Fruit fly (Drosophila melanogaster) whole organism, embryonic: ENCODE results near the gene CG7409.

Experiments
- Ada2b ChIP-seq: fragments of 200-800 bp; sonication (Bioruptor generic); IDR thresholded peaks from 2 replicates; pipeline ENCODE4 v1.3.6; 2022; ENCODE audit warnings: missing biosample characterization, missing genetic modification characterization
- Adf1 ChIP-seq: fragments of 200-800 bp; sonication (Bioruptor generic); IDR thresholded peaks from 2 replicates; pipeline ENCODE4 v1.3.6; 2022; ENCODE audit warnings: missing biosample characterization, missing genetic modification characterization
- Atf6 ChIP-seq: fragments of 200-800 bp; sonication (Bioruptor generic); IDR thresholded peaks from 2 replicates; pipeline ENCODE4 v1.3.6; 2022; ENCODE audit warnings: missing biosample characterization, missing genetic modification characterization
- CG10654 ChIP-seq: fragments of 200-800 bp; sonication (Bioruptor generic); optimal IDR thresholded peaks from 2 replicates; lab custom pipeline; 2016; ENCODE audit warnings: missing biosample characterization, missing genetic modification characterization
- CG11504 ChIP-seq: fragments of 200-800 bp; sonication (Bioruptor generic); optimal IDR thresholded peaks from 3 replicates; lab custom pipeline; 2019; ENCODE audit warnings: missing biosample characterization, mild to moderate bottlenecking, missing genetic modification characterization, moderate library complexity
- CG12391 ChIP-seq: fragments of 200-800 bp; sonication (Bioruptor generic); optimal IDR thresholded peaks from 3 replicates; lab custom pipeline; 2018; ENCODE audit warnings: missing biosample characterization, mild to moderate bottlenecking, missing genetic modification characterization, moderate library complexity
- CG12769 ChIP-seq: fragments of 200-800 bp; sonication (Bioruptor generic); optimal IDR thresholded peaks from 2 replicates; lab custom pipeline; 2019; ENCODE audit warnings: missing biosample characterization, mild to moderate bottlenecking, missing genetic modification characterization, moderate library complexity
- CG14441 ChIP-seq: fragments of 200-800 bp; sonication (Bioruptor generic); IDR thresholded peaks from 2 replicates; pipeline ENCODE4 v1.3.6; 2022; ENCODE audit warnings: missing biosample characterization, missing genetic modification characterization
- CG15011 ChIP-seq: fragments of 200-800 bp; sonication (Bioruptor generic); optimal IDR thresholded peaks from 3 replicates; lab custom pipeline; 2018; ENCODE audit warnings: missing biosample characterization, mild to moderate bottlenecking, missing genetic modification characterization
- CG15601 ChIP-seq: fragments of 200-800 bp; sonication (Bioruptor generic); optimal IDR thresholded peaks from 3 replicates; lab custom pipeline; 2019; ENCODE audit warnings: missing biosample characterization, mild to moderate bottlenecking, missing genetic modification characterization, moderate library complexity
- CG16779 ChIP-seq: fragments of 200-800 bp; sonication (Bioruptor generic); IDR thresholded peaks from 2 replicates; pipeline ENCODE4 v1.3.6; 2022; ENCODE audit warnings: missing biosample characterization, missing genetic modification characterization
- CG17359 ChIP-seq: fragments of 200-800 bp; sonication (Bioruptor generic); optimal IDR thresholded peaks from 3 replicates; lab custom pipeline; 2018; ENCODE audit warnings: missing biosample characterization, mild to moderate bottlenecking, missing genetic modification characterization, moderate library complexity
- CG31224 ChIP-seq: fragments of 200-800 bp; sonication (Bioruptor generic); IDR thresholded peaks from 2 replicates; pipeline ENCODE4 v1.3.6; 2022; ENCODE audit warnings: missing biosample characterization, missing genetic modification characterization
- CG31388 ChIP-seq: fragments of 200-800 bp; sonication (Bioruptor generic); optimal IDR thresholded peaks from 2 replicates; lab custom pipeline; 2016; ENCODE audit warnings: missing biosample characterization, missing genetic modification characterization
- CG31441 ChIP-seq: fragments of 200-800 bp; sonication (Bioruptor generic); IDR thresholded peaks from 2 replicates; pipeline ENCODE4 v1.3.6; 2022; ENCODE audit warnings: missing biosample characterization, missing genetic modification characterization
- CG34224 ChIP-seq: fragments of 200-800 bp; sonication (Bioruptor generic); IDR thresholded peaks from 3 replicates; pipeline ENCODE4 v1.3.6; 2022; ENCODE audit warnings: missing biosample characterization, missing genetic modification characterization; ENCODE audit not compliant: partially characterized antibody
- CG34376 ChIP-seq: fragments of 200-800 bp; sonication (Bioruptor generic); optimal IDR thresholded peaks from 2 replicates; lab custom pipeline; 2018; ENCODE audit warnings: missing biosample characterization, mild to moderate bottlenecking, missing genetic modification characterization
- CG3847 ChIP-seq: fragments of 200-800 bp; sonication (Bioruptor generic); IDR thresholded peaks from 2 replicates; pipeline ENCODE4 v1.3.6; 2022; ENCODE audit warnings: missing biosample characterization, missing genetic modification characterization
- CG6175 ChIP-seq: fragments of 200-800 bp; sonication (Bioruptor generic); IDR thresholded peaks from 3 replicates; pipeline ENCODE4 v1.3.6; 2022; ENCODE audit warnings: missing biosample characterization, missing genetic modification characterization
- CG6791 ChIP-seq: fragments of 200-800 bp; sonication (Bioruptor generic); IDR thresholded peaks from 3 replicates; pipeline ENCODE4 v1.3.6; 2022; ENCODE audit warnings: missing biosample characterization, missing genetic modification characterization; ENCODE audit not compliant: partially characterized antibody
- D ChIP-seq, 2 experiments: fragments of 200-800 bp in 1 of 2; fragments of >200 bp in 1 of 2; sonication (Bioruptor generic) in 1 of 2; optimal IDR thresholded peaks; 2 replicates in 1 of 2; 3 replicates in 1 of 2; lab custom pipeline; 2017; ENCODE audit warnings: mild to moderate bottlenecking in 1 of 2, missing biosample characterization in 1 of 2, missing genetic modification characterization in 1 of 2, missing genetic modification reagents in 1 of 2
- Dref ChIP-seq: fragments of 200-800 bp; sonication (Bioruptor generic); IDR thresholded peaks from 2 replicates; pipeline ENCODE4 v1.3.6; 2022; ENCODE audit warnings: missing biosample characterization, missing genetic modification characterization
- Ets97D ChIP-seq: fragments of 200-800 bp; sonication (Bioruptor generic); optimal IDR thresholded peaks from 3 replicates; lab custom pipeline; 2016; ENCODE audit warnings: missing biosample characterization, missing genetic modification characterization
- Fer2 ChIP-seq: fragments of 200-800 bp; sonication (Bioruptor generic); optimal IDR thresholded peaks from 2 replicates; lab custom pipeline; 2018; ENCODE audit warnings: missing biosample characterization, mild to moderate bottlenecking, missing genetic modification characterization, moderate library complexity
- MBD-R2 ChIP-seq: fragments of 200-800 bp; sonication (Bioruptor generic); IDR thresholded peaks from 2 replicates; pipeline ENCODE4 v1.3.6; 2022; ENCODE audit warnings: missing biosample characterization, missing genetic modification characterization
- Mad ChIP-seq: fragments of 200-800 bp; sonication (Bioruptor generic); optimal IDR thresholded peaks from 2 replicates; lab custom pipeline; 2016; ENCODE audit warnings: missing biosample characterization, missing genetic modification characterization
- Nf-YC ChIP-seq: fragments of 200-800 bp; optimal IDR thresholded peaks from 3 replicates; lab custom pipeline; 2019; ENCODE audit warnings: missing biosample characterization, mild to moderate bottlenecking, missing genetic modification characterization, moderate library complexity
- Oli ChIP-seq: fragments of 200-800 bp; sonication (Bioruptor generic); optimal IDR thresholded peaks from 2 replicates; lab custom pipeline; 2018; ENCODE audit warnings: missing biosample characterization, mild to moderate bottlenecking, missing genetic modification characterization, moderate library complexity
- Opbp ChIP-seq: fragments of 200-800 bp; sonication (Bioruptor generic); IDR thresholded peaks from 3 replicates; pipeline ENCODE4 v1.3.6; 2022; ENCODE audit warnings: missing biosample characterization, missing genetic modification characterization; ENCODE audit not compliant: partially characterized antibody
- Sox102F ChIP-seq: fragments of 200-800 bp; sonication (Bioruptor generic); optimal IDR thresholded peaks from 2 replicates; lab custom pipeline; 2018; ENCODE audit warnings: missing biosample characterization, mild to moderate bottlenecking, missing genetic modification characterization, moderate library complexity
- cas ChIP-seq: fragments of 200-800 bp; sonication (Bioruptor generic); IDR thresholded peaks from 2 replicates; pipeline ENCODE4 v1.3.6; 2022; ENCODE audit warnings: missing biosample characterization, missing genetic modification characterization
- cato ChIP-seq: fragments of 200-800 bp; sonication (Bioruptor generic); optimal IDR thresholded peaks from 2 replicates; lab custom pipeline; 2016; ENCODE audit warnings: missing biosample characterization, missing genetic modification characterization, borderline replicate concordance
- chn ChIP-seq: fragments of 200-800 bp; sonication (Bioruptor generic); optimal IDR thresholded peaks from 2 replicates; lab custom pipeline; 2016; ENCODE audit warnings: missing biosample characterization, missing genetic modification characterization
- dmrt99B ChIP-seq: fragments of 200-800 bp; sonication (Bioruptor generic); optimal IDR thresholded peaks from 2 replicates; lab custom pipeline; 2018; ENCODE audit warnings: missing biosample characterization, mild to moderate bottlenecking, missing genetic modification characterization, moderate library complexity
- dpn ChIP-seq, 2 experiments: fragments of 200-800 bp; sonication (Bioruptor generic); optimal IDR thresholded peaks; 3 replicates each; lab custom pipeline; 2016; ENCODE audit warnings: missing biosample characterization in 2 of 2, missing genetic modification characterization in 2 of 2
- fu2 ChIP-seq: fragments of 200-800 bp; sonication (Bioruptor generic); optimal IDR thresholded peaks from 2 replicates; lab custom pipeline; 2016; ENCODE audit warnings: missing biosample characterization, missing genetic modification characterization
- gro ChIP-seq: fragments of 200-800 bp; sonication (Bioruptor generic); optimal IDR thresholded peaks from 2 replicates; lab custom pipeline; 2016; ENCODE audit warnings: missing biosample characterization, missing genetic modification characterization
- gsb-n ChIP-seq: fragments of 200-800 bp; sonication (Bioruptor generic); optimal IDR thresholded peaks from 3 replicates; lab custom pipeline; 2018; ENCODE audit warnings: missing biosample characterization, mild to moderate bottlenecking, missing genetic modification characterization
- ind ChIP-seq: fragments of 200-800 bp; sonication (Bioruptor generic); optimal IDR thresholded peaks from 3 replicates; lab custom pipeline; 2016; ENCODE audit warnings: missing biosample characterization, missing genetic modification characterization
- klu ChIP-seq: fragments of 200-800 bp; sonication (Bioruptor generic); IDR thresholded peaks from 2 replicates; pipeline ENCODE4 v1.3.6; 2022; ENCODE audit warnings: missing biosample characterization, missing genetic modification characterization
- lab ChIP-seq: fragments of 200-800 bp; sonication (Bioruptor generic); optimal IDR thresholded peaks from 3 replicates; lab custom pipeline; 2017; ENCODE audit warnings: missing biosample characterization, missing genetic modification characterization, mild to moderate bottlenecking, moderate library complexity, missing genetic modification reagents
- lmd ChIP-seq: fragments of 200-800 bp; sonication (Bioruptor generic); IDR thresholded peaks from 2 replicates; pipeline ENCODE4 v1.3.6; 2022; ENCODE audit warnings: missing biosample characterization, missing genetic modification characterization
- luna ChIP-seq: fragments of 200-800 bp; sonication (Bioruptor generic); optimal IDR thresholded peaks from 2 replicates; lab custom pipeline; 2016; ENCODE audit warnings: missing biosample characterization, missing genetic modification characterization
- oc ChIP-seq: fragments of 200-800 bp; sonication (Bioruptor generic); optimal IDR thresholded peaks from 2 replicates; lab custom pipeline; 2018; ENCODE audit warnings: missing biosample characterization, mild to moderate bottlenecking, missing genetic modification characterization, moderate library complexity
- row ChIP-seq: fragments of 200-800 bp; sonication (Bioruptor generic); IDR thresholded peaks from 3 replicates; pipeline ENCODE4 v1.3.6; 2022; ENCODE audit warnings: missing biosample characterization, missing genetic modification characterization
- run ChIP-seq: fragments of 200-800 bp; sonication (Bioruptor generic); optimal IDR thresholded peaks from 3 replicates; lab custom pipeline; 2018; ENCODE audit warnings: missing biosample characterization, mild to moderate bottlenecking, missing genetic modification characterization
- salm ChIP-seq: fragments of 200-800 bp; sonication (Bioruptor generic); optimal IDR thresholded peaks from 2 replicates; lab custom pipeline; 2018; ENCODE audit warnings: missing biosample characterization, mild to moderate bottlenecking, missing genetic modification characterization
- sd ChIP-seq: fragments of 200-800 bp; sonication (Bioruptor generic); optimal IDR thresholded peaks from 3 replicates; lab custom pipeline; 2018; ENCODE audit warnings: missing biosample characterization, mild to moderate bottlenecking, missing genetic modification characterization, moderate library complexity
- tio ChIP-seq: fragments of 200-800 bp; sonication (Bioruptor generic); optimal IDR thresholded peaks from 2 replicates; lab custom pipeline; 2017; ENCODE audit warnings: missing biosample characterization, missing genetic modification characterization, inconsistent platforms
- unpg ChIP-seq: fragments of 200-800 bp; sonication (Bioruptor generic); optimal IDR thresholded peaks from 3 replicates; lab custom pipeline; 2018; ENCODE audit warnings: missing biosample characterization, mild to moderate bottlenecking, missing genetic modification characterization, moderate library complexity
- zfh2 ChIP-seq: fragments of 200-800 bp; sonication (Bioruptor generic); optimal IDR thresholded peaks from 2 replicates; lab custom pipeline; 2016; ENCODE audit warnings: missing biosample characterization, missing genetic modification characterization

Gene CG7409

dm6 chr3L:7783383-7783782 lies 29.2 kb downstream of the CG7409 start (continued):
- TF ChIP-seq CG6791 (GFP tag; lab: Robert Waterston, UW) (no peak), CG3847 (GFP tag; lab: Robert Waterston, UW) (peak; percentile 36; the same call in 1 of the 2 replicates), Adf1 (GFP tag; lab: Robert Waterston, UW) (no peak), CG11504 (tag; lab: Kevin White, UChicago) (peak; percentile 47), ind (GFP tag; lab: Kevin White, UChicago) (peak; percentile 38), row (GFP tag; lab: Robert Waterston, UW) (peak; percentile 50; the same call in 1 of the 3 replicates), CG6175 (GFP tag; lab: Robert Waterston, UW) (no peak), CG15601 (tag; lab: Kevin White, UChicago) (no peak), Fer2 (tag; lab: Kevin White, UChicago) (no peak), cas (GFP tag; lab: Robert Waterston, UW) (no peak), CG12391 (tag; lab: Kevin White, UChicago) (no peak), lab (GFP tag; lab: Kevin White, UChicago) (peak; percentile 43), Ada2b (GFP tag; lab: Robert Waterston, UW) (peak; percentile 30; the same call in 1 of the 2 replicates), run (tag; lab: Kevin White, UChicago) (no peak), CG15011 (GFP tag; lab: Kevin White, UChicago) (no peak), luna (GFP tag; lab: Kevin White, UChicago) (no peak), salm (tag; lab: Kevin White, UChicago) (no peak), gsb-n (tag; lab: Kevin White, UChicago) (no peak), dmrt99B (tag; lab: Kevin White, UChicago) (peak; percentile 55), zfh2 (GFP tag; lab: Kevin White, UChicago) (no peak), Atf6 (GFP tag; lab: Robert Waterston, UW) (no peak), oc (tag; lab: Kevin White, UChicago) (no peak), cato (GFP tag; lab: Kevin White, UChicago) (no peak), Sox102F (GFP tag; lab: Kevin White, UChicago) (peak; percentile 55), CG31224 (GFP tag; lab: Robert Waterston, UW) (no peak), CG34376 (GFP tag; lab: Kevin White, UChicago) (no peak), lmd (GFP tag; lab: Robert Waterston, UW) (no peak), gro (no peak), Dref (no peak), Nf-YC (tag; lab: Kevin White, UChicago) (no peak), CG10654 (GFP tag; lab: Kevin White, UChicago) (peak; percentile 8), fu2 (no peak), Opbp (no peak), dpn (GFP tag; optimal IDR thresholded peaks at IDR 0.05; lab: Kevin White, UChicago) (peak in 1 of 2 experiments; percentile 35), Oli (peak; percentile 54), klu (GFP tag; lab: Robert Waterston, UW) (no peak), CG12769 (tag; lab: Kevin White, UChicago) (no peak), Ets97D (GFP tag; lab: Kevin White, UChicago) (no peak), chn (GFP tag; lab: Kevin White, UChicago) (no peak), CG31441 (GFP tag; lab: Robert Waterston, UW) (0 out of 2 replicates have a peak, but pooled peaks have one; percentile 13), D (optimal IDR thresholded peaks at IDR 0.05; lab: Kevin White, UChicago) (no peak), D (GFP tag; optimal IDR thresholded peaks at IDR 0.05; lab: Kevin White, UChicago) (no peak), CG17359 (tag; lab: Kevin White, UChicago) (peak; percentile 32), CG34224 (GFP tag; lab: Robert Waterston, UW) (no peak), Mad (GFP tag; lab: Kevin White, UChicago) (no peak), MBD-R2 (GFP tag; lab: Robert Waterston, UW) (no peak), CG16779 (GFP tag; lab: Robert Waterston, UW) (no peak), CG31388 (GFP tag; lab: Kevin White, UChicago) (no peak), sd (tag; lab: Kevin White, UChicago) (no peak), CG14441 (no peak), unpg (GFP tag; lab: Kevin White, UChicago) (peak; percentile 39), tio (GFP tag; lab: Kevin White, UChicago) (no peak)
